Fruit fly (Drosophila melanogaster): ENCODE results near the gene hyx.

Gene hyx

dm6 chr3R:8997397-8997796 is 41.2 kb upstream of the hyx start, which contains the start of gene CG11977:
TSS of gene CG11977 (plus strand) at chr3R:8997697.
- TF ChIP-seq GATAd (GFP tag; optimal IDR thresholded peaks at IDR 0.05) = no peak

- no peak for TF ChIP-seq Vsx2 (GFP tag; optimal IDR thresholded peaks at IDR 0.05; ENCODE audit: partially characterized antibody)
- TF ChIP-seq lola (GFP tag; optimal IDR thresholded peaks at IDR 0.05) = no peak
- no peak for TF ChIP-seq ey (GFP tag; optimal IDR thresholded peaks at IDR 0.05)
- TF ChIP-seq brk (GFP tag; optimal IDR thresholded peaks at IDR 0.05) = no peak
- no peak for TF ChIP-seq Hr83 (GFP tag; optimal IDR thresholded peaks at IDR 0.05; ENCODE audit: poor library complexity, severe bottlenecking)
- no peak for TF ChIP-seq Hnf4 (GFP tag; optimal IDR thresholded peaks at IDR 0.05)
- no peak for TF ChIP-seq psq (GFP tag; optimal IDR thresholded peaks at IDR 0.05)
- TF ChIP-seq woc (GFP tag; optimal IDR thresholded peaks at IDR 0.05) = no peak
- no peak for TF ChIP-seq CG32264 (GFP tag; optimal IDR thresholded peaks at IDR 0.05)
- no peak for TF ChIP-seq Rel (GFP tag; optimal IDR thresholded peaks at IDR 0.05)
- no peak for TF ChIP-seq Rel (tag; optimal IDR thresholded peaks at IDR 0.05)
- TF ChIP-seq tai (GFP tag; optimal IDR thresholded peaks at IDR 0.05) = no peak
These were observed 40.3 kb upstream of the hyx start for dm6 chr3R:8998243-8998642.

- no peak for TF ChIP-seq sv (GFP tag; optimal IDR thresholded peaks at IDR 0.05)
- no peak for TF ChIP-seq Hnf4 (GFP tag; optimal IDR thresholded peaks at IDR 0.05)
- no peak for TF ChIP-seq CG32264 (GFP tag; optimal IDR thresholded peaks at IDR 0.05)
- no peak for TF ChIP-seq Abd-B (GFP tag; optimal IDR thresholded peaks at IDR 0.05)
- TF ChIP-seq Vsx2 (GFP tag; optimal IDR thresholded peaks at IDR 0.05; ENCODE audit: partially characterized antibody) = no peak
- TF ChIP-seq Mio (GFP tag; optimal IDR thresholded peaks at IDR 0.05) = no peak
- TF ChIP-seq Dfd (GFP tag; optimal IDR thresholded peaks at IDR 0.05) = no peak
- TF ChIP-seq rgr (GFP tag; optimal IDR thresholded peaks at IDR 0.05) = no peak
- no peak for TF ChIP-seq N (GFP tag; optimal IDR thresholded peaks at IDR 0.05)
- TF ChIP-seq pan (optimal IDR thresholded peaks at IDR 0.05) = no peak
- TF ChIP-seq Sp1 (GFP tag; optimal IDR thresholded peaks at IDR 0.05) = no peak
- no peak for TF ChIP-seq woc (GFP tag; optimal IDR thresholded peaks at IDR 0.05)
- no peak for TF ChIP-seq usp (GFP tag; optimal IDR thresholded peaks at IDR 0.05)
- no peak for TF ChIP-seq br (GFP tag; optimal IDR thresholded peaks at IDR 0.05)
- no peak for TF ChIP-seq Hr83 (GFP tag; optimal IDR thresholded peaks at IDR 0.05; ENCODE audit: poor library complexity, severe bottlenecking)
- no peak for TF ChIP-seq Hr78 (GFP tag; optimal IDR thresholded peaks at IDR 0.05)
- TF ChIP-seq dsf (GFP tag; optimal IDR thresholded peaks at IDR 0.05; ENCODE audit: borderline replicate concordance) = no peak
- TF ChIP-seq psq (GFP tag; optimal IDR thresholded peaks at IDR 0.05) = no peak
- no peak for TF ChIP-seq Jra (GFP tag; optimal IDR thresholded peaks at IDR 0.05)
- no peak for TF ChIP-seq fru (GFP tag; optimal IDR thresholded peaks at IDR 0.05)
These were observed 36.8 kb upstream of the hyx start for dm6 chr3R:9001720-9002240.

dm6 chr3R:9002542-9002941 is 36.0 kb upstream of the hyx start:
- TF ChIP-seq rgr (GFP tag; optimal IDR thresholded peaks at IDR 0.05) = peak; percentile 24
- TF ChIP-seq tai (GFP tag; optimal IDR thresholded peaks at IDR 0.05) = no peak
- no peak for TF ChIP-seq Myc (optimal IDR thresholded peaks at IDR 0.05)
- no peak for TF ChIP-seq HLH106 (tag; optimal IDR thresholded peaks at IDR 0.05)
- no peak for TF ChIP-seq dsf (GFP tag; optimal IDR thresholded peaks at IDR 0.05; ENCODE audit: borderline replicate concordance)
- peak; percentile 36 for TF ChIP-seq h (GFP tag; optimal IDR thresholded peaks at IDR 0.05)
- peak; percentile 6 for TF ChIP-seq fru (GFP tag; optimal IDR thresholded peaks at IDR 0.05)
- peak in 1 of 2 experiments; percentile 2 for TF ChIP-seq foxo (GFP tag; optimal IDR thresholded peaks at IDR 0.05)
- peak; percentile 10 for TF ChIP-seq ey (GFP tag; optimal IDR thresholded peaks at IDR 0.05)
- TF ChIP-seq CG9705 (GFP tag; optimal IDR thresholded peaks at IDR 0.05) = no peak

dm6 chr3R:9003600-9004223 is 34.8 kb upstream of the hyx start, which contains the start of the genes CG31100 and CG11980:
TSS of gene CG31100 (minus strand) at chr3R:9003650.
TSS of gene CG11980 (plus strand) at chr3R:9004017.
- TF ChIP-seq usp (GFP tag; optimal IDR thresholded peaks at IDR 0.05) (no peak), Rel (GFP tag; optimal IDR thresholded peaks at IDR 0.05) (no peak), Rel (tag; optimal IDR thresholded peaks at IDR 0.05) (peak; percentile 19)

Data from whole organism, wandering third instar larva.